Worm (Caenorhabditis elegans) whole organism, late embryonic: ENCODE results near the gene T24H10.5.

Experiments used
- C08G9.2 ChIP-seq: sonication (generic microtip); optimal IDR thresholded peaks from 2 replicates; lab custom pipeline; 2016; ENCODE audit warnings: mild to moderate bottlenecking, missing genetic modification characterization, moderate library complexity, missing compliant biosample characterization
- C38D4.7 ChIP-seq: fragments of 200-800 bp; sonication (Bioruptor generic); optimal IDR thresholded peaks from 2 replicates; lab custom pipeline; 2018; ENCODE audit warnings: mild to moderate bottlenecking, missing genetic modification characterization, moderate library complexity, missing compliant biosample characterization
- F13H6.1 ChIP-seq: sonication (generic microtip); optimal IDR thresholded peaks from 2 replicates; lab custom pipeline; 2016; ENCODE audit warnings: missing genetic modification characterization, missing compliant biosample characterization
- T23F11.4 ChIP-seq: fragments of 200-800 bp; sonication (Bioruptor generic); optimal IDR thresholded peaks from 2 replicates; lab custom pipeline; 2018; ENCODE audit warnings: mild to moderate bottlenecking, missing genetic modification characterization, missing compliant biosample characterization
- ahr-1 ChIP-seq: sonication (generic microtip); optimal IDR thresholded peaks from 2 replicates; lab custom pipeline; 2016; ENCODE audit warnings: missing genetic modification characterization, missing compliant biosample characterization
- ceh-14 ChIP-seq: sonication (generic microtip); optimal IDR thresholded peaks from 2 replicates; lab custom pipeline; 2016; ENCODE audit warnings: missing genotype, missing genetic modification characterization, missing compliant biosample characterization
- ceh-18 ChIP-seq: sonication (generic microtip); optimal IDR thresholded peaks from 2 replicates; lab custom pipeline; 2016; ENCODE audit warnings: missing genetic modification characterization, missing compliant biosample characterization
- ceh-19 ChIP-seq: fragments of 200-800 bp; sonication (Bioruptor generic); optimal IDR thresholded peaks from 2 replicates; lab custom pipeline; 2018; ENCODE audit warnings: mild to moderate bottlenecking, missing genetic modification characterization, missing compliant biosample characterization
- ceh-22 ChIP-seq: sonication (generic microtip); optimal IDR thresholded peaks from 2 replicates; lab custom pipeline; 2017; ENCODE audit warnings: missing biosample characterization, missing genetic modification characterization
- ceh-31 ChIP-seq: sonication (generic microtip); optimal IDR thresholded peaks from 2 replicates; lab custom pipeline; 2016; ENCODE audit warnings: missing genetic modification characterization, missing compliant biosample characterization
- ceh-45 ChIP-seq: fragments of 200-800 bp; sonication (Bioruptor generic); IDR thresholded peaks from 2 replicates; pipeline ENCODE4 v1.3.6; 2022; ENCODE audit warnings: missing genetic modification reagents, missing genetic modification characterization, missing compliant biosample characterization
- ceh-9 ChIP-seq: sonication (generic microtip); optimal IDR thresholded peaks from 2 replicates; lab custom pipeline; 2016; ENCODE audit warnings: mild to moderate bottlenecking, missing genetic modification characterization, inconsistent platforms, missing compliant biosample characterization
- dmd-4 ChIP-seq: sonication (generic microtip); optimal IDR thresholded peaks from 2 replicates; lab custom pipeline; 2016; ENCODE audit warnings: borderline replicate concordance, missing genetic modification characterization, missing compliant biosample characterization
- dve-1 ChIP-seq: sonication (generic microtip); optimal IDR thresholded peaks from 2 replicates; lab custom pipeline; 2017; ENCODE audit warnings: antibody characterized with exemption, mild to moderate bottlenecking, missing genetic modification characterization, missing compliant biosample characterization
- elt-2 ChIP-seq: sonication (generic microtip); optimal IDR thresholded peaks from 2 replicates; lab custom pipeline; 2016; ENCODE audit warnings: missing genetic modification reagents, missing genetic modification characterization, missing compliant biosample characterization
- elt-4 ChIP-seq: sonication (generic microtip); optimal IDR thresholded peaks from 2 replicates; lab custom pipeline; 2016; ENCODE audit warnings: missing genetic modification characterization, missing compliant biosample characterization
- ets-4 ChIP-seq: sonication (generic microtip); optimal IDR thresholded peaks from 2 replicates; lab custom pipeline; 2016; ENCODE audit warnings: missing genetic modification characterization, missing compliant biosample characterization
- fax-1 ChIP-seq: sonication (generic microtip); optimal IDR thresholded peaks from 2 replicates; lab custom pipeline; 2016; ENCODE audit warnings: missing genotype, missing genetic modification characterization, missing compliant biosample characterization
- fkh-10 ChIP-seq: fragments of 150-350 bp; optimal IDR thresholded peaks from 2 replicates; lab custom pipeline; 2014; ENCODE audit warnings: missing biosample characterization, missing genetic modification reagents, missing genetic modification characterization
- fkh-6 ChIP-seq: sonication (generic microtip); optimal IDR thresholded peaks from 2 replicates; lab custom pipeline; 2016; ENCODE audit warnings: missing genetic modification characterization, missing compliant biosample characterization
- gmeb-2 ChIP-seq: sonication (generic microtip); optimal IDR thresholded peaks from 2 replicates; lab custom pipeline; 2016; ENCODE audit warnings: missing genetic modification characterization, inconsistent platforms, missing compliant biosample characterization
- hlh-13 ChIP-seq: fragments of 200-800 bp; sonication (Bioruptor generic); optimal IDR thresholded peaks from 2 replicates; lab custom pipeline; 2018; ENCODE audit warnings: mild to moderate bottlenecking, missing genetic modification characterization, missing compliant biosample characterization
- hlh-15 ChIP-seq: sonication (generic microtip); optimal IDR thresholded peaks from 2 replicates; lab custom pipeline; 2016; ENCODE audit warnings: missing genetic modification characterization, missing compliant biosample characterization
- hlh-30 ChIP-seq: sonication (generic microtip); optimal IDR thresholded peaks from 2 replicates; lab custom pipeline; 2017; ENCODE audit warnings: antibody characterized with exemption, missing genetic modification characterization, missing compliant biosample characterization; ENCODE audit not compliant: insufficient read depth
- hlh-6 ChIP-seq: sonication (generic microtip); optimal IDR thresholded peaks from 2 replicates; lab custom pipeline; 2016; ENCODE audit warnings: missing genotype, missing genetic modification characterization, missing compliant biosample characterization
- hlh-8 ChIP-seq: sonication (generic microtip); optimal IDR thresholded peaks from 2 replicates; lab custom pipeline; 2016; ENCODE audit warnings: missing genotype, missing genetic modification characterization, missing compliant biosample characterization
- lim-6 ChIP-seq: sonication (generic microtip); optimal IDR thresholded peaks from 2 replicates; lab custom pipeline; 2016; ENCODE audit warnings: missing genetic modification characterization, missing compliant biosample characterization
- lin-11 ChIP-seq: fragments of 200-800 bp; sonication (Bioruptor generic); optimal IDR thresholded peaks from 2 replicates; lab custom pipeline; 2018; ENCODE audit warnings: mild to moderate bottlenecking, missing genetic modification characterization, missing compliant biosample characterization
- madf-2 ChIP-seq: sonication (generic microtip); optimal IDR thresholded peaks from 2 replicates; lab custom pipeline; 2017; ENCODE audit warnings: missing genetic modification characterization, missing compliant biosample characterization
- mec-3 ChIP-seq: sonication (generic microtip); optimal IDR thresholded peaks from 2 replicates; lab custom pipeline; 2016; ENCODE audit warnings: borderline replicate concordance, missing genetic modification characterization, missing compliant biosample characterization
- nhr-11 ChIP-seq: fragments of 150-350 bp; optimal IDR thresholded peaks from 2 replicates; lab custom pipeline; 2014; ENCODE audit warnings: missing biosample characterization, missing genetic modification characterization
- nhr-232 ChIP-seq: sonication (generic microtip); optimal IDR thresholded peaks from 2 replicates; lab custom pipeline; 2016; ENCODE audit warnings: missing genetic modification characterization, missing compliant biosample characterization
- odd-2 ChIP-seq: sonication (generic microtip); optimal IDR thresholded peaks from 2 replicates; lab custom pipeline; 2017; ENCODE audit warnings: antibody characterized with exemption, mild to moderate bottlenecking, missing genetic modification characterization, missing compliant biosample characterization
- pag-3 ChIP-seq: sonication (generic microtip); optimal IDR thresholded peaks from 2 replicates; lab custom pipeline; 2016; ENCODE audit warnings: missing compliant biosample characterization, missing genetic modification characterization, borderline replicate concordance
- pax-1 ChIP-seq: fragments of 150-350 bp; optimal IDR thresholded peaks from 2 replicates; lab custom pipeline; 2014; ENCODE audit warnings: missing biosample characterization, missing genetic modification characterization
- pha-2 ChIP-seq: sonication (generic microtip); optimal IDR thresholded peaks from 2 replicates; lab custom pipeline; 2017; ENCODE audit warnings: mild to moderate bottlenecking, missing genetic modification characterization, missing compliant biosample characterization
- pha-4 ChIP-seq: fragments of 150-350 bp; optimal IDR thresholded peaks from 2 replicates; lab custom pipeline; 2018; ENCODE audit warnings: missing biosample characterization, missing genetic modification reagents, missing genetic modification characterization
- pros-1 ChIP-seq: fragments of 150-350 bp; optimal IDR thresholded peaks from 2 replicates; lab custom pipeline; 2014; ENCODE audit warnings: missing biosample characterization, missing genetic modification reagents, missing genetic modification characterization
- ref-2 ChIP-seq: sonication (generic microtip); optimal IDR thresholded peaks from 2 replicates; lab custom pipeline; 2016; ENCODE audit warnings: missing genetic modification characterization, missing compliant biosample characterization
- sox-2 ChIP-seq: fragments of 200-800 bp; sonication (Bioruptor generic); IDR thresholded peaks from 2 replicates; pipeline ENCODE4 v1.3.6; 2022; ENCODE audit warnings: missing genetic modification reagents, missing genetic modification characterization, missing compliant biosample characterization
- sox-4 ChIP-seq: sonication (generic microtip); optimal IDR thresholded peaks from 2 replicates; lab custom pipeline; 2017; ENCODE audit warnings: mild to moderate bottlenecking, missing genetic modification characterization, inconsistent platforms, missing compliant biosample characterization
- tbx-2 ChIP-seq: sonication (generic microtip); optimal IDR thresholded peaks from 2 replicates; lab custom pipeline; 2016; ENCODE audit warnings: missing genetic modification characterization, missing compliant biosample characterization
- ttx-3 ChIP-seq: sonication (generic microtip); optimal IDR thresholded peaks from 2 replicates; lab custom pipeline; 2016; ENCODE audit warnings: missing genetic modification reagents, missing genetic modification characterization, missing compliant biosample characterization
- unc-3 ChIP-seq, 2 experiments: fragments of 200-800 bp in 1 of 2; sonication (Bioruptor generic) in 1 of 2; sonication (generic microtip) in 1 of 2; conservative IDR thresholded peaks in 1 of 2; optimal IDR thresholded peaks in 1 of 2; 2 replicates each; pipeline versions ENCODE4 v1.3.6 to Lab custom; 2016 to 2022; ENCODE audit warnings: missing compliant biosample characterization in 2 of 2, missing genetic modification characterization in 2 of 2, missing genetic modification reagents in 1 of 2
- unc-42 ChIP-seq: sonication (generic microtip); optimal IDR thresholded peaks from 2 replicates; lab custom pipeline; 2016; ENCODE audit warnings: missing genotype, missing genetic modification characterization, missing compliant biosample characterization
- unc-55 ChIP-seq: sonication (generic microtip); optimal IDR thresholded peaks from 2 replicates; lab custom pipeline; 2017; ENCODE audit warnings: missing biosample characterization, missing genetic modification reagents, missing genetic modification characterization
- unc-86 ChIP-seq: sonication (generic microtip); optimal IDR thresholded peaks from 2 replicates; lab custom pipeline; 2016; ENCODE audit warnings: missing genetic modification characterization, missing compliant biosample characterization
- ztf-16 ChIP-seq: sonication (generic microtip); optimal IDR thresholded peaks from 2 replicates; lab custom pipeline; 2017; ENCODE audit warnings: missing genetic modification characterization, missing compliant biosample characterization

T24H10.5 gene

DNA sequence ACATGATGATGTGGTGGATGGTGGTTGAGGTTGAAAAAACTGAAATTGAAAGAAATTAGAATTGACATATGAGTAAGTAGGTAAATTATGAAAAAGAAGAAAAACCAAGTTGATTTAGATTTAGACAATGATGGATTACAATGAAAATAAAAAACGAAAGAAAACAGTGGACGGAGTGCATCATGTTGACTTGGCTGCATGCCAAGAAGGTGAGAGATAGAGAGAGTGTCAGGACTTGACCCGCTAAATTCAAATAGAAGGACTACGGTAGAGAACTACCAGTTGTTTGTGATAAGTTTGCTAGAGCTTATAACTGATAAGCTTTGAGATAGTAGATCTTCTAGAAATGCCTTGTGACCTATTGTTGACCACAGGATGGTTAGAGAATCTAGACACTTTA lies 39.8 kb upstream of the T24H10.5 start, which contains the start of gene T24B8.3:
Gene T24B8.3 (minus strand): TSS at position 39 of the 400 bp plus-strand sequence.
- TF ChIP-seq ceh-22 (tag; lab: Kevin White, UChicago) (no peak), unc-3 (GFP tag; conservative IDR thresholded peaks at IDR 0.05; lab: Robert Waterston, UW) (no peak), unc-3 (tag; optimal IDR thresholded peaks at IDR 0.05; lab: Kevin White, UChicago) (no peak), sox-2 (GFP tag; lab: Robert Waterston, UW) (no peak), ref-2 (no peak), ceh-19 (GFP tag; lab: Kevin White, UChicago) (no peak), lin-11 (tag; lab: Kevin White, UChicago) (no peak), hlh-30 (tag; lab: Kevin White, UChicago) (no peak), pha-4 (no peak), hlh-6 (tag; lab: Kevin White, UChicago) (no peak), dmd-4 (tag; lab: Kevin White, UChicago) (no peak), C08G9.2 (tag; lab: Kevin White, UChicago) (no peak), dve-1 (tag; lab: Kevin White, UChicago) (no peak), ceh-18 (tag; lab: Kevin White, UChicago) (no peak)

ce11 chrII:9061557-9062183 lies 39.2 kb upstream of the T24H10.5 start:
- TF ChIP-seq ceh-22 (tag; lab: Kevin White, UChicago), result no peak
- TF ChIP-seq ceh-45 (GFP tag; lab: Robert Waterston, UW), result no peak
- TF ChIP-seq gmeb-2, result no peak
- no peak for TF ChIP-seq ceh-9 (tag; lab: Kevin White, UChicago)
- no peak for TF ChIP-seq pha-4
- TF ChIP-seq unc-55 (GFP tag; lab: Kevin White, UChicago), result peak; percentile 9
- peak; percentile 22 for TF ChIP-seq hlh-8 (tag; lab: Kevin White, UChicago)
- TF ChIP-seq F13H6.1 (tag; lab: Kevin White, UChicago), result no peak
- no peak for TF ChIP-seq mec-3 (tag; lab: Kevin White, UChicago)
- TF ChIP-seq hlh-15 (tag; lab: Kevin White, UChicago), result no peak
- TF ChIP-seq pros-1, result no peak
- TF ChIP-seq pha-2 (tag; lab: Kevin White, UChicago), result no peak
- TF ChIP-seq elt-4 (tag; lab: Kevin White, UChicago), result no peak
- TF ChIP-seq lim-6 (tag; lab: Kevin White, UChicago), result no peak
- TF ChIP-seq hlh-6 (tag; lab: Kevin White, UChicago), result peak; percentile 3
- TF ChIP-seq T23F11.4 (GFP tag; lab: Kevin White, UChicago), result peak; percentile 14
- TF ChIP-seq hlh-13 (GFP tag; lab: Kevin White, UChicago), result no peak
- no peak for TF ChIP-seq odd-2 (tag; lab: Kevin White, UChicago)
- no peak for TF ChIP-seq fax-1 (tag; lab: Kevin White, UChicago)
- TF ChIP-seq C38D4.7 (GFP tag; lab: Kevin White, UChicago), result no peak
- no peak for TF ChIP-seq sox-2 (GFP tag; lab: Robert Waterston, UW)
- peak; percentile 24 for TF ChIP-seq ceh-14 (tag; lab: Kevin White, UChicago)
- no peak for TF ChIP-seq ztf-16 (tag; lab: Kevin White, UChicago)
- no peak for TF ChIP-seq nhr-11
- no peak for TF ChIP-seq dve-1 (tag; lab: Kevin White, UChicago)
- no peak for TF ChIP-seq fkh-10
- no peak for TF ChIP-seq madf-2 (tag; lab: Kevin White, UChicago)
- peak; percentile 60 for TF ChIP-seq unc-42
- TF ChIP-seq ref-2, result no peak
- TF ChIP-seq nhr-232, result no peak
- no peak for TF ChIP-seq pag-3 (tag; lab: Kevin White, UChicago)
- TF ChIP-seq ceh-31, result peak; percentile 68
- TF ChIP-seq sox-4, result no peak
- TF ChIP-seq fkh-6, result no peak
- no peak for TF ChIP-seq dmd-4 (tag; lab: Kevin White, UChicago)
- TF ChIP-seq ahr-1 (tag; lab: Kevin White, UChicago), result no peak
- TF ChIP-seq ets-4 (tag; lab: Kevin White, UChicago), result no peak
- TF ChIP-seq C08G9.2 (tag; lab: Kevin White, UChicago), result no peak
- peak; percentile 17 for TF ChIP-seq elt-2 (tag; lab: Kevin White, UChicago)
- TF ChIP-seq ttx-3 (tag; lab: Kevin White, UChicago), result peak; percentile 4
- TF ChIP-seq tbx-2 (tag; lab: Kevin White, UChicago), result peak; percentile 58
- no peak for TF ChIP-seq pax-1 (tag; lab: Kevin White, UChicago)
- no peak for TF ChIP-seq unc-3 (GFP tag; conservative IDR thresholded peaks at IDR 0.05; lab: Robert Waterston, UW)
- TF ChIP-seq unc-3 (tag; optimal IDR thresholded peaks at IDR 0.05; lab: Kevin White, UChicago), result no peak
- TF ChIP-seq unc-86, result peak; percentile 22
